Comparison of ENCODE assay signal across 3 worm cellular contexts in genomic region chrV:1305846-1306245, ce11.
TF ChIP-seq lines count a peak whose summit lies in the region.

No protein-coding gene starts in this region.

TF ChIP-seq in whole organism, early embryonic, 17 proteins besides CTCF, POLR2A, EP300 and RAD21:
- TF ChIP-seq F13C5.2 (tag; optimal IDR thresholded peaks at IDR 0.05; lab: Kevin White, UChicago) (no peak), ceh-36 (tag; optimal IDR thresholded peaks at IDR 0.05; lab: Kevin White, UChicago) (peak; percentile 63)

TF ChIP-seq in whole organism, late embryonic, 69 proteins besides CTCF, POLR2A, EP300 and RAD21:
- TF ChIP-seq lim-6 (tag; optimal IDR thresholded peaks at IDR 0.05; lab: Kevin White, UChicago), result no peak
- TF ChIP-seq dve-1 (tag; optimal IDR thresholded peaks at IDR 0.05; lab: Kevin White, UChicago), result peak; percentile 35
- TF ChIP-seq unc-3 (GFP tag; conservative IDR thresholded peaks at IDR 0.05; lab: Robert Waterston, UW), result no peak
- no peak for TF ChIP-seq unc-3 (tag; optimal IDR thresholded peaks at IDR 0.05; lab: Kevin White, UChicago)

TF ChIP-seq in whole organism, midembryonic, 9 proteins besides CTCF, POLR2A, EP300 and RAD21:
- TF ChIP-seq ztf-29 (GFP tag; IDR thresholded peaks at IDR 0.05; lab: Robert Waterston, UW) (peak; percentile 60; the same call in 1 of the 2 replicates), flt-1 (GFP tag; IDR thresholded peaks at IDR 0.05; lab: Robert Waterston, UW) (no peak)
